Fruit fly (Drosophila melanogaster) whole organism, embryonic: ENCODE measurements around the gene Tcs4.
A peak's percentile ranks its signal among the peaks of the same experiment; 100 is the strongest.

Source experiments
- ATbp ChIP-seq: fragments of 200-800 bp; sonication (Bioruptor generic); optimal IDR thresholded peaks from 2 replicates; lab custom pipeline; 2017; ENCODE audit warnings: missing biosample characterization, mild to moderate bottlenecking, missing genetic modification characterization, missing genetic modification reagents
- Bteb2 ChIP-seq: fragments of 200-800 bp; sonication (Bioruptor generic); optimal IDR thresholded peaks from 2 replicates; lab custom pipeline; 2016; ENCODE audit warnings: missing biosample characterization, missing genetic modification characterization
- CG10565 ChIP-seq: fragments of 200-800 bp; sonication (Bioruptor generic); optimal IDR thresholded peaks from 3 replicates; lab custom pipeline; 2016; ENCODE audit warnings: missing biosample characterization, mild to moderate bottlenecking, missing genetic modification characterization
- CG11085 ChIP-seq: fragments of 200-800 bp; sonication (Bioruptor generic); IDR thresholded peaks from 2 replicates; pipeline ENCODE4 v1.3.6; 2022; ENCODE audit warnings: missing biosample characterization, missing genetic modification characterization
- CG12104 ChIP-seq: fragments of 200-800 bp; sonication (Bioruptor generic); optimal IDR thresholded peaks from 3 replicates; lab custom pipeline; 2016; ENCODE audit warnings: missing biosample characterization, missing genetic modification characterization
- CG14710 ChIP-seq: fragments of 200-800 bp; sonication (Bioruptor generic); optimal IDR thresholded peaks from 3 replicates; lab custom pipeline; 2019; ENCODE audit warnings: missing biosample characterization, mild to moderate bottlenecking, missing genetic modification characterization, moderate library complexity
- CG16779 ChIP-seq: fragments of 200-800 bp; sonication (Bioruptor generic); IDR thresholded peaks from 2 replicates; pipeline ENCODE4 v1.3.6; 2022; ENCODE audit warnings: missing biosample characterization, missing genetic modification characterization
- CG17612 ChIP-seq: fragments of 200-800 bp; sonication (Bioruptor generic); IDR thresholded peaks from 2 replicates; pipeline ENCODE4 v1.3.6; 2022; ENCODE audit warnings: missing biosample characterization, missing genetic modification characterization
- CG31388 ChIP-seq: fragments of 200-800 bp; sonication (Bioruptor generic); optimal IDR thresholded peaks from 2 replicates; lab custom pipeline; 2016; ENCODE audit warnings: missing biosample characterization, missing genetic modification characterization
- CG34376 ChIP-seq: fragments of 200-800 bp; sonication (Bioruptor generic); optimal IDR thresholded peaks from 2 replicates; lab custom pipeline; 2018; ENCODE audit warnings: missing biosample characterization, mild to moderate bottlenecking, missing genetic modification characterization
- CG34422 ChIP-seq: fragments of 200-800 bp; sonication (Bioruptor generic); IDR thresholded peaks from 3 replicates; pipeline ENCODE4 v1.3.6; 2022; ENCODE audit warnings: missing biosample characterization, missing genetic modification characterization
- CG7928 ChIP-seq: fragments of 200-800 bp; sonication (Bioruptor generic); optimal IDR thresholded peaks from 2 replicates; lab custom pipeline; 2017; ENCODE audit warnings: missing biosample characterization, mild to moderate bottlenecking, missing genetic modification characterization
- CG7963 ChIP-seq: fragments of 200-800 bp; sonication (Bioruptor generic); IDR thresholded peaks from 3 replicates; pipeline ENCODE4 v1.3.6; 2022; ENCODE audit warnings: missing biosample characterization, missing genetic modification characterization; ENCODE audit not compliant: partially characterized antibody
- CG8290 ChIP-seq, 3 experiments: fragments of 200-800 bp; sonication (Bioruptor generic); optimal IDR thresholded peaks; 2 replicates each; lab custom pipeline; 2016 to 2019; ENCODE audit warnings: missing biosample characterization in 3 of 3, missing genetic modification characterization in 3 of 3, mild to moderate bottlenecking in 2 of 3, moderate library complexity in 1 of 3
- Dll ChIP-seq: fragments of 200-800 bp; sonication (Bioruptor generic); IDR thresholded peaks from 4 replicates; pipeline ENCODE4 v1.3.6; 2022; ENCODE audit warnings: missing biosample characterization, missing genetic modification characterization; ENCODE audit not compliant: partially characterized antibody
- Fer2 ChIP-seq: fragments of 200-800 bp; sonication (Bioruptor generic); optimal IDR thresholded peaks from 2 replicates; lab custom pipeline; 2018; ENCODE audit warnings: missing biosample characterization, mild to moderate bottlenecking, missing genetic modification characterization, moderate library complexity
- Hr39 ChIP-seq: fragments of >200 bp; optimal IDR thresholded peaks from 2 replicates; lab custom pipeline; 2017
- Hr78 ChIP-seq, 2 experiments: fragments of 200-800 bp in 1 of 2; fragments of >200 bp in 1 of 2; sonication (Bioruptor generic) in 1 of 2; optimal IDR thresholded peaks; 2 replicates each; lab custom pipeline; 2017 to 2019; ENCODE audit warnings: missing biosample characterization in 2 of 2, missing genetic modification characterization in 2 of 2, mild to moderate bottlenecking in 1 of 2, moderate library complexity in 1 of 2
- Hsf ChIP-seq: fragments of 200-800 bp; sonication (Bioruptor generic); optimal IDR thresholded peaks from 3 replicates; lab custom pipeline; 2016; ENCODE audit warnings: missing biosample characterization, missing genetic modification characterization
- Lhr ChIP-seq: fragments of 200-800 bp; sonication (Bioruptor generic); optimal IDR thresholded peaks from 3 replicates; lab custom pipeline; 2017; ENCODE audit warnings: mild to moderate bottlenecking, missing biosample characterization, missing genetic modification reagents, missing genetic modification characterization
- Med ChIP-seq: fragments of 200-800 bp; sonication (Bioruptor generic); peaks from one replicate; lab custom pipeline; 2016; ENCODE audit warnings: missing biosample characterization, missing genetic modification characterization, mild to moderate bottlenecking, inconsistent platforms, moderate library complexity
- Sin3A ChIP-seq: fragments of >200 bp; optimal IDR thresholded peaks from 2 replicates; lab custom pipeline; 2018
- Sox102F ChIP-seq: fragments of 200-800 bp; sonication (Bioruptor generic); optimal IDR thresholded peaks from 2 replicates; lab custom pipeline; 2018; ENCODE audit warnings: missing biosample characterization, mild to moderate bottlenecking, missing genetic modification characterization, moderate library complexity
- abd-A ChIP-seq: fragments of 200-800 bp; sonication (Bioruptor generic); optimal IDR thresholded peaks from 3 replicates; lab custom pipeline; 2019; ENCODE audit warnings: missing biosample characterization, mild to moderate bottlenecking, missing genetic modification characterization, moderate library complexity
- ac ChIP-seq: fragments of 200-800 bp; sonication (Bioruptor generic); optimal IDR thresholded peaks from 3 replicates; lab custom pipeline; 2017; ENCODE audit warnings: missing biosample characterization, mild to moderate bottlenecking, missing genetic modification characterization
- al ChIP-seq: fragments of 200-800 bp; sonication (Bioruptor generic); IDR thresholded peaks from 2 replicates; pipeline ENCODE4 v1.3.6; 2022; ENCODE audit warnings: missing biosample characterization, missing genetic modification characterization
- bowl ChIP-seq: fragments of 200-800 bp; sonication (Bioruptor generic); IDR thresholded peaks from 2 replicates; pipeline ENCODE4 v1.3.6; 2022; ENCODE audit warnings: missing biosample characterization, missing genetic modification characterization
- crc ChIP-seq: fragments of 200-800 bp; sonication (Bioruptor generic); optimal IDR thresholded peaks from 2 replicates; lab custom pipeline; 2016; ENCODE audit warnings: missing biosample characterization, missing genetic modification characterization
- dati ChIP-seq: fragments of 200-800 bp; sonication (Bioruptor generic); IDR thresholded peaks from 2 replicates; pipeline ENCODE4 v1.3.6; 2022; ENCODE audit warnings: missing biosample characterization, missing genetic modification characterization
- emc ChIP-seq: fragments of 200-800 bp; sonication (Bioruptor generic); optimal IDR thresholded peaks from 2 replicates; lab custom pipeline; 2016; ENCODE audit warnings: missing biosample characterization, missing genetic modification characterization
- fd3F ChIP-seq: fragments of 200-800 bp; sonication (Bioruptor generic); optimal IDR thresholded peaks from 2 replicates; lab custom pipeline; 2018; ENCODE audit warnings: missing biosample characterization, mild to moderate bottlenecking, missing genetic modification characterization, moderate library complexity
- fd64A ChIP-seq: fragments of 200-800 bp; sonication (Bioruptor generic); optimal IDR thresholded peaks from 3 replicates; lab custom pipeline; 2018; ENCODE audit warnings: missing biosample characterization, mild to moderate bottlenecking, missing genetic modification characterization
- ftz-f1 ChIP-seq: fragments of 200-800 bp; sonication (Bioruptor generic); optimal IDR thresholded peaks from 2 replicates; lab custom pipeline; 2016; ENCODE audit warnings: missing biosample characterization, missing genetic modification characterization
- gsb-n ChIP-seq: fragments of 200-800 bp; sonication (Bioruptor generic); optimal IDR thresholded peaks from 3 replicates; lab custom pipeline; 2018; ENCODE audit warnings: missing biosample characterization, mild to moderate bottlenecking, missing genetic modification characterization
- lola ChIP-seq, 3 experiments: fragments of >200 bp in 2 of 3; fragments of 200-800 bp in 1 of 3; sonication (Bioruptor generic) in 1 of 3; optimal IDR thresholded peaks; 2 replicates each; lab custom pipeline; 2017 to 2019; ENCODE audit warnings: missing biosample characterization in 3 of 3, missing genetic modification characterization in 3 of 3, mild to moderate bottlenecking in 1 of 3, moderate library complexity in 1 of 3
- mirr ChIP-seq: fragments of 200-800 bp; sonication (Bioruptor generic); optimal IDR thresholded peaks from 3 replicates; lab custom pipeline; 2018; ENCODE audit warnings: missing biosample characterization, mild to moderate bottlenecking, missing genetic modification characterization
- pnt ChIP-seq: fragments of 200-800 bp; sonication (Bioruptor generic); optimal IDR thresholded peaks from 3 replicates; lab custom pipeline; 2016; ENCODE audit warnings: missing biosample characterization, missing genetic modification characterization
- sd ChIP-seq: fragments of 200-800 bp; sonication (Bioruptor generic); optimal IDR thresholded peaks from 3 replicates; lab custom pipeline; 2018; ENCODE audit warnings: missing biosample characterization, mild to moderate bottlenecking, missing genetic modification characterization, moderate library complexity
- tgo ChIP-seq: fragments of 200-800 bp; sonication (Bioruptor generic); IDR thresholded peaks from 3 replicates; pipeline ENCODE4 v1.3.6; 2022; ENCODE audit warnings: missing biosample characterization, missing genetic modification characterization
- tio ChIP-seq: fragments of 200-800 bp; sonication (Bioruptor generic); optimal IDR thresholded peaks from 2 replicates; lab custom pipeline; 2017; ENCODE audit warnings: missing biosample characterization, missing genetic modification characterization, inconsistent platforms
- toy ChIP-seq: fragments of 200-800 bp; sonication (Bioruptor generic); IDR thresholded peaks from 2 replicates; pipeline ENCODE4 v1.3.6; 2022; ENCODE audit warnings: missing biosample characterization, missing genetic modification characterization

Gene Tcs4

dm6 chrX:19744003-19744488 is 42.5 kb upstream of the Tcs4 start, which contains the start of the genes CG18809, COX6B, CG33932 and Rpp20 (continued):
- TF ChIP-seq CG14710 (tag; lab: Kevin White, UChicago) (peak; percentile 62), dati (GFP tag; lab: Robert Waterston, UW) (no peak), Dll (GFP tag; lab: Robert Waterston, UW) (peak; percentile 86), gsb-n (tag; lab: Kevin White, UChicago) (no peak), tgo (GFP tag; lab: Robert Waterston, UW) (peak; percentile 43; the same call in 1 of the 3 replicates), Hsf (GFP tag; lab: Kevin White, UChicago) (peak; percentile 73), Hr78 (GFP tag; optimal IDR thresholded peaks at IDR 0.05; lab: Kevin White, UChicago) (no peak), CG11085 (peak; percentile 73), CG7963 (GFP tag; lab: Robert Waterston, UW) (peak; percentile 91), toy (GFP tag; lab: Robert Waterston, UW) (no peak), pnt (peak; percentile 33), abd-A (tag; lab: Kevin White, UChicago) (no peak), CG12104 (GFP tag; lab: Kevin White, UChicago) (peak; percentile 27), Bteb2 (peak; percentile 58), crc (peak; percentile 42), CG34422 (peak; percentile 80), CG7928 (peak; percentile 41), CG10565 (GFP tag; lab: Kevin White, UChicago) (no peak), bowl (no peak), Fer2 (tag; lab: Kevin White, UChicago) (peak; percentile 27), Sox102F (GFP tag; lab: Kevin White, UChicago) (no peak), sd (tag; lab: Kevin White, UChicago) (peak; percentile 73), mirr (GFP tag; lab: Kevin White, UChicago) (peak; percentile 74), ftz-f1 (GFP tag; lab: Kevin White, UChicago) (peak; percentile 73), ATbp (no peak)

- TF ChIP-seq CG31388 (GFP tag; lab: Kevin White, UChicago) (no peak), ac (no peak), Lhr (no peak), CG17612 (GFP tag; lab: Robert Waterston, UW) (peak; percentile 71; the same call in 1 of the 2 replicates), Med (GFP tag; lab: Kevin White, UChicago) (peak; percentile 3), fd64A (GFP tag; lab: Kevin White, UChicago) (no peak), al (no peak), Sin3A (lab: Kevin White, UChicago) (no peak), Hr39 (no peak), emc (GFP tag; lab: Kevin White, UChicago) (no peak), fd3F (GFP tag; lab: Kevin White, UChicago) (no peak), CG8290 (GFP tag; optimal IDR thresholded peaks at IDR 0.05; lab: Kevin White, UChicago) (peak; percentile 1), CG8290 (tag; optimal IDR thresholded peaks at IDR 0.05; lab: Kevin White, UChicago) (peak in 1 of 2 experiments; percentile 72), tio (GFP tag; lab: Kevin White, UChicago) (no peak), lola (GFP tag; optimal IDR thresholded peaks at IDR 0.05; lab: Kevin White, UChicago) (no peak), CG34376 (GFP tag; lab: Kevin White, UChicago) (no peak), CG16779 (GFP tag; lab: Robert Waterston, UW) (0 out of 2 replicates have a peak, but pooled peaks have one; percentile 28), CG10565 (GFP tag; lab: Kevin White, UChicago) (no peak)
These were observed 36.3 kb upstream of the Tcs4 start for dm6 chrX:19737872-19738271.
